Worm (Caenorhabditis elegans) whole organism, L2 larva: ENCODE results near the gene pigm-1.

ENCODE experiments used
- Y55F3AM.14 ChIP-seq: fragments of 200-800 bp; sonication (Bioruptor generic); optimal IDR thresholded peaks from 2 replicates; lab custom pipeline; 2018; ENCODE audit warnings: mild to moderate bottlenecking, missing genetic modification characterization, missing compliant biosample characterization
- ZK546.5 ChIP-seq: sonication (generic microtip); optimal IDR thresholded peaks from 2 replicates; lab custom pipeline; 2017; ENCODE audit warnings: missing biosample characterization, missing genetic modification characterization
- aly-2 ChIP-seq: fragments of 150-350 bp; optimal IDR thresholded peaks from 2 replicates; lab custom pipeline; 2014; ENCODE audit warnings: missing biosample characterization, missing genetic modification characterization
- elt-1 ChIP-seq: fragments of 150-350 bp; optimal IDR thresholded peaks from 2 replicates; lab custom pipeline; 2014; ENCODE audit warnings: missing biosample characterization, missing genetic modification characterization
- fos-1 ChIP-seq: fragments of 150-350 bp; optimal IDR thresholded peaks from 2 replicates; lab custom pipeline; 2014; ENCODE audit warnings: missing biosample characterization, missing genetic modification characterization
- lin-39 ChIP-seq: fragments of 150-350 bp; optimal IDR thresholded peaks from 2 replicates; lab custom pipeline; 2014; ENCODE audit warnings: missing biosample characterization, missing genetic modification reagents, missing genetic modification characterization
- lsy-2 ChIP-seq, 2 experiments: fragments of 150-350 bp in 1 of 2; sonication (generic microtip) in 1 of 2; optimal IDR thresholded peaks; 2 replicates each; lab custom pipeline; 2014 to 2017; ENCODE audit warnings: missing biosample characterization in 2 of 2, missing genetic modification characterization in 2 of 2
- nhr-11 ChIP-seq: fragments of 150-350 bp; optimal IDR thresholded peaks from 2 replicates; lab custom pipeline; 2014; ENCODE audit warnings: missing biosample characterization, missing genetic modification characterization
- nhr-21 ChIP-seq: fragments of 150-350 bp; optimal IDR thresholded peaks from 2 replicates; lab custom pipeline; 2014; ENCODE audit warnings: missing biosample characterization, missing genetic modification characterization
- nhr-237 ChIP-seq: fragments of 150-350 bp; optimal IDR thresholded peaks from 2 replicates; lab custom pipeline; 2014; ENCODE audit warnings: missing biosample characterization, missing genetic modification characterization
- unc-55 ChIP-seq: fragments of 150-350 bp; sonication (generic microtip); optimal IDR thresholded peaks from 3 replicates; lab custom pipeline; 2014; ENCODE audit warnings: missing biosample characterization, missing genetic modification reagents, missing genetic modification characterization

ce11 chrII:11319591-11319990, 28.7 kb upstream of the pigm-1 start, which contains the start of gene nlp-51:
- TF ChIP-seq unc-55 (GFP tag; lab: Kevin White, UChicago), result no peak
- TF ChIP-seq lin-39 (tag; lab: Kevin White, UChicago), result no peak
- no peak for TF ChIP-seq aly-2
- no peak for TF ChIP-seq fos-1
- TF ChIP-seq elt-1 (tag; lab: Kevin White, UChicago), result no peak
- no peak for TF ChIP-seq ZK546.5 (tag; lab: Kevin White, UChicago)
- no peak for TF ChIP-seq nhr-11 (tag; lab: Kevin White, UChicago)
- TF ChIP-seq nhr-21 (tag; lab: Kevin White, UChicago), result no peak
- TF ChIP-seq lsy-2 (tag; optimal IDR thresholded peaks at IDR 0.05; lab: Kevin White, UChicago), result no peak
- TF ChIP-seq Y55F3AM.14 (GFP tag; lab: Kevin White, UChicago), result no peak
- TF ChIP-seq nhr-237, result no peak
